Fruit fly (Drosophila melanogaster): Measurements from ENCODE around the gene CG4297.

CG4297 gene

DNA sequence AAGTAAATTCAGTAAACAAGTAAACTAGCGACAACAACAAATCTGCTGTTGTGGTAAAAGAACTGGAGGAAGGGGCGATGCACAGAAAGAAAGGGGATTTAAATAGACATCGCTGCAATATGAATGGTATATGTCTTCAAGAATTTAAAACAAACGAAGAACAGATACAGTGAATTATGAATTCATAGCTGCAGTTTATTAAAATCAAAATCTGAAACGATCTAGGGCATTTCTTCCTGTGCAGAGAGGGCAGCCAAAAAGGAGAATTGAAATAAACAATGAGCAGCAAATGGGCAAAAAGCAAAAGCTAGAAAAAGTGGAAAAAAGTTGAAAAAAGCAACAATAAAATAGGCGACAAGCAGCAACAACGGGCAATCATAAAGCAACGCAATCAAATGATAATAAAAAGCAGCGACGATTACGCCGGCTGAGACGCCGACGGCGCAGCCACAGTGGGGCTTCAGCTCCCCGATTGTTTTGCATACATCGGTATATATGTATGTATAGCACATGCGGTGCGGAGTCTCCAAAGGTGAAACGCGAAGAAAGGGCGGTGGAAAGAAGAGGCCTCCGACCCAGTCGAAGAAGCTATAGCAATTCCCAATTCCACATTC is 3.1 kb downstream of the CG4297 start (continued):
- TF ChIP-seq CG6854 (GFP tag; optimal IDR thresholded peaks at IDR 0.05) (no peak), spab (GFP tag; optimal IDR thresholded peaks at IDR 0.05) (peak; percentile 15), Met (GFP tag; optimal IDR thresholded peaks at IDR 0.05) (peak; percentile 54), CG8632 (GFP tag; optimal IDR thresholded peaks at IDR 0.05) (no peak), CG3919 (GFP tag; optimal IDR thresholded peaks at IDR 0.05) (peak; percentile 56), CG9139 (GFP tag; optimal IDR thresholded peaks at IDR 0.05) (no peak), topi (GFP tag; optimal IDR thresholded peaks at IDR 0.05) (peak; percentile 37), svp (GFP tag) (peak; percentile 78), pdm3 (GFP tag; optimal IDR thresholded peaks at IDR 0.05) (peak; percentile 55), CG11294 (GFP tag; IDR thresholded peaks at IDR 0.05) (peak; percentile 25; the same call in 1 of the 2 replicates), Hr39 (GFP tag; optimal IDR thresholded peaks at IDR 0.05) (peak; percentile 21), cyc (GFP tag; optimal IDR thresholded peaks at IDR 0.05) (peak; percentile 35), Hr4 (GFP tag; optimal IDR thresholded peaks at IDR 0.05) (peak; percentile 88), Blimp-1 (GFP tag; optimal IDR thresholded peaks at IDR 0.05) (no peak), CG10631 (GFP tag; optimal IDR thresholded peaks at IDR 0.05) (peak; percentile 38), CG6276 (GFP tag; optimal IDR thresholded peaks at IDR 0.05) (peak; percentile 88), CG34406 (GFP tag; optimal IDR thresholded peaks at IDR 0.05) (peak; percentile 19), Gug (GFP tag; IDR thresholded peaks at IDR 0.05) (peak; percentile 72), ss (GFP tag; optimal IDR thresholded peaks at IDR 0.05) (no peak), CG10669 (GFP tag; optimal IDR thresholded peaks at IDR 0.05) (peak; percentile 13), Hr38 (GFP tag; optimal IDR thresholded peaks at IDR 0.05) (no peak), dac (GFP tag; optimal IDR thresholded peaks at IDR 0.05) (peak; percentile 75), Sox14 (GFP tag; optimal IDR thresholded peaks at IDR 0.05) (peak; percentile 72), Ets21C (GFP tag; optimal IDR thresholded peaks at IDR 0.05) (no peak), Sox102F (GFP tag; optimal IDR thresholded peaks at IDR 0.05) (peak; percentile 29), CG6163 (GFP tag; IDR thresholded peaks at IDR 0.05) (peak; percentile 81), acj6 (GFP tag; optimal IDR thresholded peaks at IDR 0.05) (peak; percentile 40), CG11902 (GFP tag; optimal IDR thresholded peaks at IDR 0.05) (no peak), Ets96B (tag; optimal IDR thresholded peaks at IDR 0.05) (peak; percentile 65), CG15336 (GFP tag; IDR thresholded peaks at IDR 0.05) (peak; percentile 84), Eip78C (GFP tag) (peak; percentile 87), CG8119 (GFP tag; IDR thresholded peaks at IDR 0.05) (peak; percentile 76)

DNA sequence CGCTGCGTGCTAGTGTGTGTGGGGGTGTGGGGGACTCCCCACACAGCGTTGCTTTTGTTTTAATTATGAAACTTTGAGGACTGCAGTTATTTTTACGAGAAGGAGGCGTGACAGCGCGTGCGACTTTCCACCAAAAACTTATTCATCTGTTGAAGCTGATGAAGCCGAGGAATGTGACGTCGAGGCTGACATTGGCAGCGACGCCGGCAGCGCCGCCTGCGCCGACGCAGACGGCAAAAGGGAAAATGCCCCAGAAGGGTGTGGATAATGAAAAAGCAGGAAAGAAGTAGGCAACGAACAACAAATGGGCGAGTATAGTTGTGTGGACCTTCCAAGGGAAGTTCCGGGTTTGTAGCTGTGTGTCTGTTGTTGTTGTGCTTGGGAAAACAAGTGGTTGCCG is 4.3 kb downstream of the CG4297 start:
- TF ChIP-seq Gug (GFP tag; IDR thresholded peaks at IDR 0.05) (no peak), CG8119 (GFP tag; IDR thresholded peaks at IDR 0.05) (no peak), CG32006 (GFP tag; optimal IDR thresholded peaks at IDR 0.05) (no peak), Blimp-1 (GFP tag; optimal IDR thresholded peaks at IDR 0.05) (no peak), Smox (GFP tag; optimal IDR thresholded peaks at IDR 0.05) (no peak), cyc (GFP tag; optimal IDR thresholded peaks at IDR 0.05) (no peak), CG34406 (GFP tag; optimal IDR thresholded peaks at IDR 0.05) (no peak), Lpt (GFP tag; optimal IDR thresholded peaks at IDR 0.05) (no peak), CG3919 (GFP tag; optimal IDR thresholded peaks at IDR 0.05) (no peak)

- TF ChIP-seq Hr38 (GFP tag; optimal IDR thresholded peaks at IDR 0.05), result no peak
- TF ChIP-seq achi (GFP tag; optimal IDR thresholded peaks at IDR 0.05), result no peak
- no peak for TF ChIP-seq CG15336 (GFP tag; IDR thresholded peaks at IDR 0.05)
- no peak for TF ChIP-seq CG32006 (GFP tag; optimal IDR thresholded peaks at IDR 0.05)
- no peak for TF ChIP-seq dsx (GFP tag; optimal IDR thresholded peaks at IDR 0.05; ENCODE audit: poor library complexity, severe bottlenecking)
- no peak for TF ChIP-seq CG31627 (GFP tag; optimal IDR thresholded peaks at IDR 0.05)
- no peak for TF ChIP-seq CG1621 (tag; optimal IDR thresholded peaks at IDR 0.05)
- no peak for TF ChIP-seq dac (GFP tag; optimal IDR thresholded peaks at IDR 0.05)
- TF ChIP-seq ss (GFP tag; optimal IDR thresholded peaks at IDR 0.05), result no peak
- no peak for TF ChIP-seq Hr39 (GFP tag; optimal IDR thresholded peaks at IDR 0.05)
- no peak for TF ChIP-seq CG6808 (GFP tag; optimal IDR thresholded peaks at IDR 0.05)
- no peak for TF ChIP-seq CG11902 (GFP tag; optimal IDR thresholded peaks at IDR 0.05)
- no peak for TF ChIP-seq CG6163 (GFP tag; IDR thresholded peaks at IDR 0.05)
- TF ChIP-seq esn (GFP tag; optimal IDR thresholded peaks at IDR 0.05), result no peak
- TF ChIP-seq Ets21C (GFP tag; optimal IDR thresholded peaks at IDR 0.05), result no peak
- no peak for TF ChIP-seq net (GFP tag; optimal IDR thresholded peaks at IDR 0.05)
- no peak for TF ChIP-seq Eip75B (GFP tag; optimal IDR thresholded peaks at IDR 0.05)
- TF ChIP-seq CG11762 (GFP tag; optimal IDR thresholded peaks at IDR 0.05; ENCODE audit: insufficient read depth), result no peak
- TF ChIP-seq CG10631 (GFP tag; optimal IDR thresholded peaks at IDR 0.05), result no peak
- no peak for TF ChIP-seq pdm3 (GFP tag; optimal IDR thresholded peaks at IDR 0.05)
Observed at dm6 chr2L:455738-456137, 16.3 kb downstream of the CG4297 start.

All from whole organism, prepupa.